Worm (Caenorhabditis elegans): Measurements from ENCODE around the gene nhr-155.

Gene nhr-155

ce11 chrV:539040-539510, at the start of gene nhr-155:
TSS of gene nhr-155 (plus strand) at chrV:539460.
- TF ChIP-seq M03D4.4 (tag; optimal IDR thresholded peaks at IDR 0.05) (no peak), elt-1 (tag; optimal IDR thresholded peaks at IDR 0.05; ENCODE audit: borderline replicate concordance, insufficient read depth) (peak; percentile 77), bed-3 (GFP tag; optimal IDR thresholded peaks at IDR 0.05) (no peak), sptf-1 (tag; optimal IDR thresholded peaks at IDR 0.05) (no peak), ham-2 (GFP tag; optimal IDR thresholded peaks at IDR 0.05) (no peak)

ce11 chrV:491432-491831, 47.8 kb upstream of the nhr-155 start, which contains the start of gene str-196:
TSS of gene str-196 (plus strand) at chrV:491732.
- no peak for TF ChIP-seq ceh-39 (tag; optimal IDR thresholded peaks at IDR 0.05)
- TF ChIP-seq unc-62 (GFP tag; optimal IDR thresholded peaks at IDR 0.05) = no peak
- TF ChIP-seq sptf-1 (tag; optimal IDR thresholded peaks at IDR 0.05) = no peak
- TF ChIP-seq elt-1 (tag; optimal IDR thresholded peaks at IDR 0.05; ENCODE audit: borderline replicate concordance, insufficient read depth) = no peak
- no peak for TF ChIP-seq bed-3 (GFP tag; optimal IDR thresholded peaks at IDR 0.05)
- no peak for TF ChIP-seq ceh-43 (GFP tag; optimal IDR thresholded peaks at IDR 0.05)
- TF ChIP-seq ceh-83 (GFP tag; optimal IDR thresholded peaks at IDR 0.05) = no peak
- TF ChIP-seq lin-13 (tag; optimal IDR thresholded peaks at IDR 0.05) = no peak
- TF ChIP-seq lsy-2 (tag; optimal IDR thresholded peaks at IDR 0.05) = no peak
- no peak for TF ChIP-seq unc-39 (tag; optimal IDR thresholded peaks at IDR 0.05)
- TF ChIP-seq ces-1 (GFP tag; optimal IDR thresholded peaks at IDR 0.05) = no peak
- no peak for TF ChIP-seq zip-8 (tag; optimal IDR thresholded peaks at IDR 0.05)
- TF ChIP-seq M03D4.4 (tag; optimal IDR thresholded peaks at IDR 0.05) = no peak
- TF ChIP-seq mab-5 (tag; optimal IDR thresholded peaks at IDR 0.05) = no peak
- no peak for TF ChIP-seq drap-1 (GFP tag; optimal IDR thresholded peaks at IDR 0.05)
- TF ChIP-seq pha-4 (tag; optimal IDR thresholded peaks at IDR 0.05) = no peak

ce11 chrV:494284-494683, 45.0 kb upstream of the nhr-155 start, which contains the start of gene nhr-131:
TSS of gene nhr-131 (plus strand) at chrV:494370.
- TF ChIP-seq tbx-8 (GFP tag; optimal IDR thresholded peaks at IDR 0.05) (no peak), snpc-4 (tag; optimal IDR thresholded peaks at IDR 0.05) (no peak), flh-1 (GFP tag; optimal IDR thresholded peaks at IDR 0.05) (no peak), drap-1 (GFP tag; optimal IDR thresholded peaks at IDR 0.05) (no peak), zip-8 (tag; optimal IDR thresholded peaks at IDR 0.05) (no peak), nhr-76 (tag; optimal IDR thresholded peaks at IDR 0.05) (no peak), unc-120 (tag; optimal IDR thresholded peaks at IDR 0.05; ENCODE audit: poor library complexity, severe bottlenecking) (no peak), pha-4 (tag; optimal IDR thresholded peaks at IDR 0.05) (no peak)

ce11 chrV:497399-497798, 41.9 kb upstream of the nhr-155 start, which contains the start of gene T01G6.1:
TSS of gene T01G6.1 (plus strand) at chrV:497699.
- no peak for TF ChIP-seq nhr-12 (tag; optimal IDR thresholded peaks at IDR 0.05)
- TF ChIP-seq snpc-4 (tag; optimal IDR thresholded peaks at IDR 0.05) = no peak
- no peak for TF ChIP-seq bed-3 (GFP tag; optimal IDR thresholded peaks at IDR 0.05)
- TF ChIP-seq mep-1 (tag; optimal IDR thresholded peaks at IDR 0.05) = no peak
- TF ChIP-seq ham-2 (GFP tag; optimal IDR thresholded peaks at IDR 0.05) = no peak
- no peak for TF ChIP-seq sptf-1 (tag; optimal IDR thresholded peaks at IDR 0.05)
- TF ChIP-seq tbx-8 (GFP tag; optimal IDR thresholded peaks at IDR 0.05) = no peak
- TF ChIP-seq elt-1 (tag; optimal IDR thresholded peaks at IDR 0.05; ENCODE audit: borderline replicate concordance, insufficient read depth) = no peak
- no peak for TF ChIP-seq blmp-1 (tag; optimal IDR thresholded peaks at IDR 0.05)
- TF ChIP-seq ceh-43 (GFP tag; optimal IDR thresholded peaks at IDR 0.05) = no peak
- no peak for TF ChIP-seq ceh-83 (GFP tag; optimal IDR thresholded peaks at IDR 0.05)
- TF ChIP-seq lin-32 (GFP tag; optimal IDR thresholded peaks at IDR 0.05) = no peak

- TF ChIP-seq nhr-237 (tag; optimal IDR thresholded peaks at IDR 0.05) (no peak), mls-2 (tag; optimal IDR thresholded peaks at IDR 0.05) (no peak), unc-62 (GFP tag; optimal IDR thresholded peaks at IDR 0.05) (no peak), ceh-39 (tag; optimal IDR thresholded peaks at IDR 0.05) (no peak)
Measured at ce11 chrV:500535-500934, 38.7 kb upstream of the nhr-155 start.

ce11 chrV:501230-501629, 38.0 kb upstream of the nhr-155 start, which contains the start of gene str-256:
TSS of gene str-256 (minus strand) at chrV:501330.
- TF ChIP-seq hlh-1 (tag; optimal IDR thresholded peaks at IDR 0.05) (no peak), nhr-28 (tag; optimal IDR thresholded peaks at IDR 0.05) (no peak), zip-8 (tag; optimal IDR thresholded peaks at IDR 0.05) (no peak), pha-4 (tag; optimal IDR thresholded peaks at IDR 0.05) (no peak), unc-39 (tag; optimal IDR thresholded peaks at IDR 0.05) (no peak), lsy-2 (tag; optimal IDR thresholded peaks at IDR 0.05) (no peak), mep-1 (tag; optimal IDR thresholded peaks at IDR 0.05) (no peak), nhr-2 (tag; optimal IDR thresholded peaks at IDR 0.05) (no peak), mls-2 (tag; optimal IDR thresholded peaks at IDR 0.05) (no peak), blmp-1 (tag; optimal IDR thresholded peaks at IDR 0.05) (no peak), drap-1 (GFP tag; optimal IDR thresholded peaks at IDR 0.05) (no peak), ham-2 (GFP tag; optimal IDR thresholded peaks at IDR 0.05) (no peak), tbx-8 (GFP tag; optimal IDR thresholded peaks at IDR 0.05) (no peak)

All from whole organism, mixed stage, embryonic.